Worm (Caenorhabditis elegans) whole organism, early embryonic: ENCODE measurements around the gene T24E12.3.

Experiments
- B0310.2 ChIP-seq: sonication (generic microtip); optimal IDR thresholded peaks from 2 replicates; lab custom pipeline; 2016; ENCODE audit warnings: mild to moderate bottlenecking, missing genetic modification characterization, missing compliant biosample characterization
- F13C5.2 ChIP-seq: sonication (generic microtip); optimal IDR thresholded peaks from 2 replicates; lab custom pipeline; 2017; ENCODE audit warnings: mild to moderate bottlenecking, missing genetic modification characterization, inconsistent platforms, missing compliant biosample characterization
- ama-1 ChIP-seq: fragments of 150-350 bp; optimal IDR thresholded peaks from 2 replicates; lab custom pipeline; 2014
- ceh-36 ChIP-seq: sonication (generic microtip); optimal IDR thresholded peaks from 2 replicates; lab custom pipeline; 2016; ENCODE audit warnings: missing genetic modification characterization, inconsistent platforms, missing compliant biosample characterization
- ets-7 ChIP-seq: sonication (generic microtip); optimal IDR thresholded peaks from 2 replicates; lab custom pipeline; 2016; ENCODE audit warnings: missing genotype, missing genetic modification characterization, missing compliant biosample characterization
- flt-1 ChIP-seq: fragments of 200-800 bp; sonication (Bioruptor generic); IDR thresholded peaks from 2 replicates; pipeline ENCODE4 v1.3.6; 2022; ENCODE audit warnings: missing genetic modification characterization, missing compliant biosample characterization
- hmbx-1 ChIP-seq: sonication (generic microtip); optimal IDR thresholded peaks from 2 replicates; lab custom pipeline; 2016; ENCODE audit warnings: mild to moderate bottlenecking, missing genetic modification characterization, missing compliant biosample characterization
- hnd-1 ChIP-seq: sonication (generic microtip); optimal IDR thresholded peaks from 2 replicates; lab custom pipeline; 2016; ENCODE audit warnings: missing genetic modification characterization, missing compliant biosample characterization
- pes-1 ChIP-seq: fragments of 200-800 bp; sonication (Bioruptor generic); IDR thresholded peaks from 2 replicates; pipeline ENCODE4 v1.3.6; 2022; ENCODE audit warnings: missing genetic modification reagents, missing genetic modification characterization, missing compliant biosample characterization
- scrt-1 ChIP-seq: fragments of 200-800 bp; sonication (Bioruptor generic); IDR thresholded peaks from 2 replicates; pipeline ENCODE4 v1.3.6; 2022; ENCODE audit warnings: missing genetic modification characterization, missing compliant biosample characterization
- sea-1 ChIP-seq: fragments of 200-800 bp; sonication (Bioruptor generic); conservative IDR thresholded peaks from 2 replicates; pipeline ENCODE4 v1.3.6; 2022; ENCODE audit warnings: missing genetic modification characterization, missing compliant biosample characterization
- tbx-11 ChIP-seq: fragments of 200-800 bp; sonication (Bioruptor generic); IDR thresholded peaks from 2 replicates; pipeline ENCODE4 v1.3.6; 2022; ENCODE audit warnings: missing genetic modification characterization, missing compliant biosample characterization
- tbx-37 ChIP-seq: fragments of 200-800 bp; sonication (Bioruptor generic); conservative IDR thresholded peaks from 2 replicates; pipeline ENCODE4 v1.3.6; 2022; ENCODE audit warnings: missing genetic modification reagents, missing genetic modification characterization, missing compliant biosample characterization
- tra-4 ChIP-seq: sonication (generic microtip); optimal IDR thresholded peaks from 2 replicates; lab custom pipeline; 2017; ENCODE audit warnings: missing genetic modification characterization, missing compliant biosample characterization

DNA sequence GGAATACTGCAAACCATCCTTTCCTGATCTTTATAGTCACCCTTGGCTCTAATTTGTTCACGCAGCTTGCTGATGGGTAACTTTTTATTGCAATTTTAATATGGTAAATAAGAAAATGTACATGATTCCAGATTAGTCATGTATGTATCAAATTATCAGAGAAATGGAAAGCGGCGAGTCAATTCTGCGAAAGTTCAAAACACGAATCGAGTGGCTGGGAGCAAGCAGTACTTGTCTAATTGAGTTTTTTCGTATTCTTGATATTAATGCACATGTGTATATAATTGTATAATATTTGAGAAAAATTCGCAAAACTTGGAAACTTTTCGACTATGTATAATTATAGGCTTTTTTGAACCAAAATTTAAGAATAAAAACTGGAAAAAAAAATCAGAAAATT lies 16.8 kb upstream of the T24E12.3 start, which contains the start of gene T24E12.12:
- no peak for TF ChIP-seq hnd-1
- no peak for TF ChIP-seq ets-7
- TF ChIP-seq tbx-11 (GFP tag; lab: Robert Waterston, UW), result no peak
- TF ChIP-seq scrt-1 (GFP tag; lab: Robert Waterston, UW), result no peak
- no peak for TF ChIP-seq pes-1 (GFP tag; lab: Robert Waterston, UW)
- TF ChIP-seq ama-1 (lab: Kevin White, UChicago), result no peak
- no peak for TF ChIP-seq hmbx-1
- TF ChIP-seq B0310.2 (tag; lab: Kevin White, UChicago), result no peak
- no peak for TF ChIP-seq sea-1
- TF ChIP-seq F13C5.2 (tag; lab: Kevin White, UChicago), result no peak
- no peak for TF ChIP-seq flt-1 (GFP tag; lab: Robert Waterston, UW)
- TF ChIP-seq tra-4 (tag; lab: Kevin White, UChicago), result no peak
- TF ChIP-seq ceh-36, result no peak
- no peak for TF ChIP-seq tbx-37 (GFP tag; lab: Robert Waterston, UW)
